Worm (Caenorhabditis elegans): ENCODE data around the gene mltn-1.

- TF ChIP-seq R02D3.7 (tag; optimal IDR thresholded peaks at IDR 0.05) (no peak), nhr-237 (tag; optimal IDR thresholded peaks at IDR 0.05) (no peak), ztf-11 (tag; optimal IDR thresholded peaks at IDR 0.05) (no peak), ama-1 (optimal IDR thresholded peaks at IDR 0.05) (no peak), ztf-4 (tag; optimal IDR thresholded peaks at IDR 0.05) (no peak), F13H6.1 (tag; optimal IDR thresholded peaks at IDR 0.05) (no peak), skn-1 (tag; optimal IDR thresholded peaks at IDR 0.05) (no peak)
These were observed 37.3 kb downstream of the mltn-1 start, which contains the start of gene pqn-32 for ce11 chrII:13107719-13108118.
